Worm (Caenorhabditis elegans) whole organism, L1 larva: ENCODE data around the gene cbp-1.
A peak's percentile ranks its signal among the peaks of the same experiment; 100 is the strongest.

Source experiments
- C04F5.9 ChIP-seq: sonication (generic microtip); optimal IDR thresholded peaks from 2 replicates; lab custom pipeline; 2016; ENCODE audit warnings: missing genetic modification characterization, missing compliant biosample characterization
- C16A3.4 ChIP-seq: fragments of 150-350 bp; optimal IDR thresholded peaks from 2 replicates; lab custom pipeline; 2014; ENCODE audit warnings: missing biosample characterization, missing genetic modification characterization
- C34B4.2 ChIP-seq: sonication (generic microtip); optimal IDR thresholded peaks from 2 replicates; lab custom pipeline; 2017; ENCODE audit warnings: mild to moderate bottlenecking, missing genetic modification characterization, missing compliant biosample characterization
- aha-1 ChIP-seq: fragments of 150-350 bp; optimal IDR thresholded peaks from 2 replicates; lab custom pipeline; 2014; ENCODE audit warnings: missing biosample characterization, missing genetic modification characterization
- alr-1 ChIP-seq: fragments of 200-800 bp; sonication (Bioruptor generic); optimal IDR thresholded peaks from 2 replicates; lab custom pipeline; 2018; ENCODE audit warnings: borderline replicate concordance, mild to moderate bottlenecking, missing genetic modification characterization, missing compliant biosample characterization
- blmp-1 ChIP-seq: fragments of 150-350 bp; optimal IDR thresholded peaks from 2 replicates; lab custom pipeline; 2014; ENCODE audit warnings: missing biosample characterization, missing genetic modification characterization
- ceh-8 ChIP-seq: fragments of 200-800 bp; sonication (Bioruptor generic); optimal IDR thresholded peaks from 2 replicates; lab custom pipeline; 2018; ENCODE audit warnings: mild to moderate bottlenecking, missing genetic modification characterization, moderate library complexity, missing compliant biosample characterization
- ceh-82 ChIP-seq, 3 experiments: fragments of 150-350 bp in 1 of 3; sonication (generic microtip) in 2 of 3; optimal IDR thresholded peaks; 2 replicates each; lab custom pipeline; 2014 to 2017; ENCODE audit warnings: missing biosample characterization in 3 of 3, missing genetic modification characterization in 3 of 3
- ceh-88 ChIP-seq: fragments of 200-800 bp; sonication (Bioruptor generic); IDR thresholded peaks from 2 replicates; pipeline ENCODE4 v1.3.6; 2022; ENCODE audit warnings: missing genetic modification characterization, missing compliant biosample characterization
- ceh-90 ChIP-seq: sonication (generic microtip); optimal IDR thresholded peaks from 2 replicates; lab custom pipeline; 2016; ENCODE audit warnings: missing genetic modification characterization, missing compliant biosample characterization
- ces-1 ChIP-seq: fragments of 150-350 bp; optimal IDR thresholded peaks from 2 replicates; lab custom pipeline; 2014; ENCODE audit warnings: missing biosample characterization, missing genetic modification reagents, missing genetic modification characterization
- dpl-1 ChIP-seq, 3 experiments: fragments of 150-350 bp in 2 of 3; sonication (generic microtip) in 1 of 3; optimal IDR thresholded peaks; 2 replicates each; lab custom pipeline; 2014 to 2017; ENCODE audit warnings: missing biosample characterization in 3 of 3, missing genetic modification characterization in 3 of 3, missing genetic modification reagents in 3 of 3
- efl-1 ChIP-seq, 4 experiments: fragments of 150-350 bp; optimal IDR thresholded peaks in 3 of 4; peaks in 1 of 4; 1 replicate in 1 of 4; 2 replicates in 3 of 4; lab custom pipeline; 2014; ENCODE audit warnings: missing biosample characterization in 2 of 4, missing genetic modification characterization in 2 of 4, missing genetic modification reagents in 2 of 4
- egl-13 ChIP-seq: sonication (generic microtip); optimal IDR thresholded peaks from 2 replicates; lab custom pipeline; 2016; ENCODE audit warnings: missing genotype, missing genetic modification reagents, missing genetic modification characterization, missing compliant biosample characterization
- fkh-10 ChIP-seq: sonication (generic microtip); optimal IDR thresholded peaks from 2 replicates; lab custom pipeline; 2017; ENCODE audit warnings: missing biosample characterization, missing genetic modification reagents, missing genetic modification characterization
- fkh-4 ChIP-seq: sonication (generic microtip); optimal IDR thresholded peaks from 2 replicates; lab custom pipeline; 2016; ENCODE audit warnings: missing compliant biosample characterization, missing genetic modification characterization, borderline replicate concordance
- fkh-8 ChIP-seq: sonication (generic microtip); optimal IDR thresholded peaks from 2 replicates; lab custom pipeline; 2016; ENCODE audit warnings: mild to moderate bottlenecking, missing genetic modification characterization, missing compliant biosample characterization
- grh-1 ChIP-seq: fragments of 200-800 bp; sonication (Bioruptor generic); IDR thresholded peaks from 2 replicates; pipeline ENCODE4 v1.3.6; 2022; ENCODE audit warnings: missing genetic modification reagents, missing genetic modification characterization, missing compliant biosample characterization
- hlh-4 ChIP-seq: sonication (generic microtip); optimal IDR thresholded peaks from 2 replicates; lab custom pipeline; 2016; ENCODE audit warnings: mild to moderate bottlenecking, missing genetic modification characterization, missing compliant biosample characterization
- hpl-2 ChIP-seq: fragments of 150-350 bp; optimal IDR thresholded peaks from 2 replicates; lab custom pipeline; 2014; ENCODE audit warnings: missing biosample characterization, missing genetic modification reagents, missing genetic modification characterization
- lin-14 ChIP-seq: fragments of 200-800 bp; sonication (Bioruptor generic); optimal IDR thresholded peaks from 2 replicates; lab custom pipeline; 2018; ENCODE audit warnings: mild to moderate bottlenecking, missing genetic modification characterization, moderate library complexity, missing compliant biosample characterization
- lin-35 ChIP-seq, 2 experiments: fragments of 150-350 bp; optimal IDR thresholded peaks; 2 replicates each; lab custom pipeline; 2014; ENCODE audit warnings: missing biosample characterization in 2 of 2, missing genetic modification characterization in 2 of 2, missing genetic modification reagents in 2 of 2
- lin-39 ChIP-seq: fragments of 150-350 bp; optimal IDR thresholded peaks from 2 replicates; lab custom pipeline; 2014; ENCODE audit warnings: missing biosample characterization, missing genetic modification reagents, missing genetic modification characterization
- lsy-2 ChIP-seq, 2 experiments: fragments of 150-350 bp; optimal IDR thresholded peaks; 2 replicates each; lab custom pipeline; 2014; ENCODE audit warnings: missing biosample characterization in 2 of 2, missing genetic modification characterization in 2 of 2
- mab-9 ChIP-seq: fragments of 200-800 bp; sonication (Bioruptor generic); IDR thresholded peaks from 2 replicates; pipeline ENCODE4 v1.3.6; 2022; ENCODE audit warnings: missing genetic modification reagents, missing genetic modification characterization, missing compliant biosample characterization
- mdl-1 ChIP-seq, 2 experiments: fragments of 150-350 bp; optimal IDR thresholded peaks; 2 replicates each; lab custom pipeline; 2014 to 2017; ENCODE audit warnings: missing biosample characterization in 2 of 2, missing genetic modification characterization in 2 of 2, inconsistent platforms in 1 of 2
- nhr-237 ChIP-seq: fragments of 150-350 bp; optimal IDR thresholded peaks from 2 replicates; lab custom pipeline; 2014; ENCODE audit warnings: missing biosample characterization, missing genetic modification characterization
- nhr-28 ChIP-seq: fragments of 150-350 bp; optimal IDR thresholded peaks from 2 replicates; lab custom pipeline; 2014; ENCODE audit warnings: missing biosample characterization, missing genetic modification characterization
- nhr-47 ChIP-seq: sonication (generic microtip); optimal IDR thresholded peaks from 2 replicates; lab custom pipeline; 2016; ENCODE audit warnings: mild to moderate bottlenecking, missing genetic modification characterization, moderate library complexity, missing compliant biosample characterization
- nhr-71 ChIP-seq: sonication (generic microtip); optimal IDR thresholded peaks from 2 replicates; lab custom pipeline; 2016; ENCODE audit warnings: mild to moderate bottlenecking, missing genetic modification characterization, moderate library complexity, missing compliant biosample characterization
- nhr-77 ChIP-seq: fragments of 150-350 bp; optimal IDR thresholded peaks from 2 replicates; lab custom pipeline; 2014; ENCODE audit warnings: missing biosample characterization, missing genetic modification characterization
- nhr-85 ChIP-seq: sonication (generic microtip); peaks from one replicate; lab custom pipeline; 2016; ENCODE audit warnings: missing genetic modification characterization, inconsistent platforms, missing compliant biosample characterization
- nhr-90 ChIP-seq: sonication (generic microtip); optimal IDR thresholded peaks from 2 replicates; lab custom pipeline; 2016; ENCODE audit warnings: mild to moderate bottlenecking, missing genetic modification characterization, missing compliant biosample characterization; ENCODE audit not compliant: poor library complexity
- pag-3 ChIP-seq: sonication (generic microtip); optimal IDR thresholded peaks from 2 replicates; lab custom pipeline; 2017; ENCODE audit warnings: missing genetic modification characterization, mild to moderate bottlenecking, missing compliant biosample characterization, antibody characterized with exemption, borderline replicate concordance; ENCODE audit not compliant: insufficient read depth
- skn-1 ChIP-seq: fragments of 150-350 bp; optimal IDR thresholded peaks from 2 replicates; lab custom pipeline; 2014; ENCODE audit warnings: missing biosample characterization, missing genetic modification characterization
- snpc-4 ChIP-seq: fragments of 150-350 bp; optimal IDR thresholded peaks from 2 replicates; lab custom pipeline; 2014; ENCODE audit warnings: missing biosample characterization, missing genetic modification characterization
- snu-23 ChIP-seq: sonication (generic microtip); optimal IDR thresholded peaks from 2 replicates; lab custom pipeline; 2016; ENCODE audit warnings: missing genetic modification characterization, missing compliant biosample characterization
- sox-4 ChIP-seq: sonication (generic microtip); optimal IDR thresholded peaks from 2 replicates; lab custom pipeline; 2016; ENCODE audit warnings: missing genetic modification characterization, missing compliant biosample characterization
- tbx-2 ChIP-seq: sonication (generic microtip); optimal IDR thresholded peaks from 2 replicates; lab custom pipeline; 2016; ENCODE audit warnings: missing genetic modification characterization, missing compliant biosample characterization
- unc-130 ChIP-seq: fragments of 150-350 bp; optimal IDR thresholded peaks from 2 replicates; lab custom pipeline; 2017; ENCODE audit warnings: missing biosample characterization, missing genetic modification characterization, inconsistent platforms
- unc-62 ChIP-seq: fragments of 150-350 bp; optimal IDR thresholded peaks from 2 replicates; lab custom pipeline; 2014; ENCODE audit warnings: missing biosample characterization, missing genetic modification reagents, missing genetic modification characterization
- unc-98 ChIP-seq: fragments of 200-800 bp; sonication (Bioruptor generic); IDR thresholded peaks from 2 replicates; pipeline ENCODE4 v1.3.6; 2022; ENCODE audit warnings: missing genetic modification characterization, missing compliant biosample characterization
- xbp-1 ChIP-seq: sonication (generic microtip); optimal IDR thresholded peaks from 2 replicates; lab custom pipeline; 2016; ENCODE audit warnings: missing genetic modification characterization, missing compliant biosample characterization
- zip-4 ChIP-seq: fragments of 200-800 bp; sonication (Bioruptor generic); optimal IDR thresholded peaks from 2 replicates; lab custom pipeline; 2018; ENCODE audit warnings: mild to moderate bottlenecking, missing genetic modification characterization, moderate library complexity, missing compliant biosample characterization

Gene cbp-1

DNA sequence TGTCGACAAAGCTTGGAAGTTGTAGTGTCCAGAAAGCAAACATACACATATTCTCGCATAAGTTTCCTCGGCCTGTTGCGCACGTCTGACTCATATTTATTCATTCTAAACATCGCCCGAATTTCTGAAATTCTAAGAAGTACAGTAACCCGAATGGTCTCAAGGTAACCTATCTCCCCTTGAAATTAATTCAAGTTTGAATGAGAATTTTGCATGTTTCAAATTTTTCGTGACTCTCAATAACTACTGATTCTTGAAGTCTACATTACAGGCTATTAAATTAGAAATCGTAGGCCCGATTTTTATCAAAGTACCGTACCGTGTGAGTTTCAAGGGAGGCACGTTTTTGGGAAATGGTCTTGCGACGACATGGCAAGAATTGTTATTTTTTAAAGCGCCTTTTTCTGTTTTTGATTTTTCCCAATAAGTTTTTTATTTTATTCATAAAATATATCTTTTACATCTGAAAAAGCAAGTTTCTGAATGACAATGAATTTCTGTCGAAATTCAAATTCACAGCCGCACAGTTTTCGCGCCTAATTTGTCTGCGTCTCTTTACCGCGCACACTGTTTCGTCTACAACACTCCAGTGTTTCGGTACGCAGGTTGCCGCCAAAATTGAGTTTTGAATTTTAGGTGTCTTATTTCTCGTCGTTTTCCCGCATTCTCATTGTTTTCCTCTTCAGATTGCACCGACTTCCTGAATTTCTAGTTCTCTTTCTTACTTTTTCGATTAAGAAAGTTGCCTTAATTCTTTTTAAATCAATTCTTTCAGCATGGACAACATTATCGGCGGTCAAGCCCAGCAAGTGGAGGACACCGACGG is 27.5 kb downstream of the cbp-1 start, which contains the start of the genes R10E11.9 and mcm-6 (continued):
- no peak for TF ChIP-seq lin-39
- TF ChIP-seq C34B4.2 (tag; lab: Kevin White, UChicago), result no peak

DNA sequence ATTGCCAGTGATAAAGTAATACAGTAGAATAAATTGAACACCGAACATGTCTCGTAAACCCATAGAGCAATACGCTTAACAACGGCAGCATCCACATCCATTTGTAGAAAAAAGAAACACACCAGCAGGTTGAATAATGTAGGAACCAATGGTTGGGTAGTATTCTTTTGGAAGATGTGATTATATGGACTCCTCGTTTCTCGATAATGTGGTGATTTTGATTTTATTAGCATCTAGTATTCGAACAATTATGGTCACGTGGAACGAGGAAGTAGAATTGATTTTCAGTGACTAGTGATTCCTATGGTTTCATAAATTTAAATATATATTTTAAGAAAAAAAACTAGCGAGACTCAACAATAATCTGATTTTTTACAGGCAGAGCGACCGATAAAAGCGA is 30.1 kb downstream of the cbp-1 start, which contains the start of gene srxa-10:
Gene srxa-10 (minus strand): TSS at position 101 of the 400 bp plus-strand sequence.
- TF ChIP-seq nhr-71 (tag; lab: Kevin White, UChicago) (no peak), blmp-1 (tag; lab: Kevin White, UChicago) (no peak), nhr-237 (tag; lab: Kevin White, UChicago) (no peak), unc-98 (GFP tag; lab: Robert Waterston, UW) (no peak)
- TF ChIP-seq, all 84 proteins: peak for 0

DNA sequence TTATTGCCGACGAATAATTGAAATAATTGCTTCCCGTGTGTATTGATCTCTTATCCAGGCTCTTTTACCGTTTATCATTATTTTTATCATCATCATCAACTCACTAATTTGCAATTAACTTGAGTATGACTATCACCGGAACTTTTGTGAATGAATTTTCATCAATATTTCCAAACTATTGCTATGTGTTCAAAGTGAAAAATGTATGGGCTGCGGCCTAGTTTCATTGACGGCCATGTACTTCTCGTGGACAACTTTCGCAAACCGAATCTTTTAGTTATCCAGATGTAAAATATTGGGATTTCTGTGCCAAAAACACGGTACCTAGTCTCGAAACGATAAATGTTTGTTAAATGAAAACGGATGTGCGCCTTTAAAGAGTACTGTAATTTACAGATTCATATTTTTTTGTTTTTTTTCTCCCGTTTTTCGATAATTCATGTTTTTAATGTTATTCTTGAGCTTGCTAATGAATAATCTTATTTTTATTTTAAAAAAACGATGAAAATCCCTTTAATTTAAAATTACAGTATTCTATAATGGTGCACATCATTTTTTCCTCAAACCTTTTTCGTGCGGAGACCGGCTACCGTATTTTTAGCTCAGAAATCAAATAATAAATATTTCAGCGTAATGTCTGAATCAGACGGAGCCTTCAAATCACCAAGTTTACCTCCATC is 32.3 kb downstream of the cbp-1 start, which contains the start of gene ZK632.2:
Gene ZK632.2 (plus strand): TSS at position 630 of the 680 bp plus-strand sequence.
- no peak for TF ChIP-seq lin-39
- peak; percentile 30 for TF ChIP-seq snu-23 (GFP tag; lab: Kevin White, UChicago)
- no peak for TF ChIP-seq skn-1 (tag; lab: Kevin White, UChicago)
- no peak for TF ChIP-seq alr-1 (tag; lab: Kevin White, UChicago)
- TF ChIP-seq ces-1, result no peak
- TF ChIP-seq grh-1 (GFP tag; lab: Robert Waterston, UW), result no peak
- no peak for TF ChIP-seq aha-1 (tag; lab: Kevin White, UChicago)
- TF ChIP-seq tbx-2 (tag; lab: Kevin White, UChicago), result no peak
- TF ChIP-seq egl-13, result no peak
- no peak for TF ChIP-seq sox-4
- TF ChIP-seq mdl-1 (tag; optimal IDR thresholded peaks at IDR 0.05; lab: Kevin White, UChicago), result peak in 1 of 2 experiments; percentile 12
- no peak for TF ChIP-seq hpl-2 (GFP tag; lab: Kevin White, UChicago)
- TF ChIP-seq fkh-10 (GFP tag; lab: Kevin White, UChicago), result no peak
- no peak for TF ChIP-seq pag-3 (tag; lab: Kevin White, UChicago)
- no peak for TF ChIP-seq nhr-90 (tag; lab: Kevin White, UChicago)
- no peak for TF ChIP-seq zip-4 (GFP tag; lab: Kevin White, UChicago)
- peak; percentile 31 for TF ChIP-seq nhr-85 (tag; lab: Kevin White, UChicago)
- peak; percentile 21 for TF ChIP-seq fkh-4 (tag; lab: Kevin White, UChicago)
- peak; percentile 20 for TF ChIP-seq nhr-71 (tag; lab: Kevin White, UChicago)
- no peak for TF ChIP-seq ceh-82 (tag; optimal IDR thresholded peaks at IDR 0.05; lab: Kevin White, UChicago)
- no peak for TF ChIP-seq nhr-28 (tag; lab: Kevin White, UChicago)
- no peak for TF ChIP-seq unc-62 (GFP tag; lab: Kevin White, UChicago)
- no peak for TF ChIP-seq unc-130 (tag; lab: Kevin White, UChicago)
- TF ChIP-seq C04F5.9, result no peak
- no peak for TF ChIP-seq ceh-88
- TF ChIP-seq lsy-2 (tag; optimal IDR thresholded peaks at IDR 0.05; lab: Kevin White, UChicago), result peak in 1 of 2 experiments; percentile 27
- no peak for TF ChIP-seq C34B4.2 (tag; lab: Kevin White, UChicago)
- TF ChIP-seq hlh-4, result no peak
- no peak for TF ChIP-seq snpc-4 (tag; lab: Kevin White, UChicago)
- TF ChIP-seq unc-98 (GFP tag; lab: Robert Waterston, UW), result no peak
- TF ChIP-seq nhr-77 (tag; lab: Kevin White, UChicago), result no peak
- no peak for TF ChIP-seq fkh-8 (tag; lab: Kevin White, UChicago)
- TF ChIP-seq dpl-1 (GFP tag; optimal IDR thresholded peaks at IDR 0.05; lab: Kevin White, UChicago), result peak in 1 of 3 experiments; percentile 43
- TF ChIP-seq nhr-47 (tag; lab: Kevin White, UChicago), result no peak
- TF ChIP-seq lin-35 (GFP tag; optimal IDR thresholded peaks at IDR 0.05; lab: Kevin White, UChicago), result peak in 1 of 2 experiments; percentile 32
- TF ChIP-seq efl-1 (optimal IDR thresholded peaks at IDR 0.05; lab: Kevin White, UChicago), result peak; percentile 1 to 27
- peak in 1 of 2 experiments; percentile 22 for TF ChIP-seq efl-1 (GFP tag; optimal IDR thresholded peaks at IDR 0.05 in 1 of 2; lab: Kevin White, UChicago)
- no peak for TF ChIP-seq ceh-90
- TF ChIP-seq mab-9 (GFP tag; lab: Robert Waterston, UW), result no peak
- TF ChIP-seq C16A3.4 (tag; lab: Kevin White, UChicago), result no peak
- no peak for TF ChIP-seq xbp-1 (tag; lab: Kevin White, UChicago)
- no peak for TF ChIP-seq ceh-8 (GFP tag; lab: Kevin White, UChicago)
- no peak for TF ChIP-seq lin-14 (GFP tag; lab: Kevin White, UChicago)
